Fruit fly (Drosophila melanogaster) whole organism, adult: ENCODE results near the gene Arl6IP1.

ENCODE experiments used
- CG11617 ChIP-seq: fragments of 200-800 bp; sonication (Bioruptor generic); optimal IDR thresholded peaks from 2 replicates; lab custom pipeline; 2017; ENCODE audit warnings: mild to moderate bottlenecking, missing biosample characterization, missing genetic modification reagents, missing genetic modification characterization
- CG12768 ChIP-seq: fragments of 200-800 bp; sonication (Bioruptor generic); optimal IDR thresholded peaks from 2 replicates; lab custom pipeline; 2017; ENCODE audit warnings: missing biosample characterization, missing genetic modification characterization, mild to moderate bottlenecking, moderate library complexity, missing genetic modification reagents
- CG14711 ChIP-seq: fragments of 200-800 bp; sonication (Bioruptor generic); optimal IDR thresholded peaks from 2 replicates; lab custom pipeline; 2018; ENCODE audit warnings: missing biosample characterization, mild to moderate bottlenecking, missing genetic modification characterization, moderate library complexity
- CG1620 ChIP-seq: fragments of 200-800 bp; sonication (Bioruptor generic); optimal IDR thresholded peaks from 2 replicates; lab custom pipeline; 2016; ENCODE audit warnings: missing biosample characterization, missing genetic modification characterization
- CG5204 ChIP-seq: fragments of 200-800 bp; sonication (Bioruptor generic); optimal IDR thresholded peaks from 2 replicates; lab custom pipeline; 2016; ENCODE audit warnings: missing biosample characterization, missing genetic modification characterization
- CG7045 ChIP-seq: fragments of 200-800 bp; sonication (Bioruptor generic); optimal IDR thresholded peaks from 2 replicates; lab custom pipeline; 2017; ENCODE audit warnings: missing biosample characterization, mild to moderate bottlenecking, missing genetic modification characterization
- CG7101 ChIP-seq: fragments of 200-800 bp; sonication (Bioruptor generic); optimal IDR thresholded peaks from 2 replicates; lab custom pipeline; 2018; ENCODE audit warnings: missing biosample characterization, mild to moderate bottlenecking, missing genetic modification characterization, moderate library complexity
- Clk ChIP-seq: fragments of 200-800 bp; sonication (Bioruptor generic); optimal IDR thresholded peaks from 2 replicates; lab custom pipeline; 2017; ENCODE audit warnings: missing biosample characterization, missing genetic modification characterization
- Hr96 ChIP-seq: fragments of 200-800 bp; sonication (Bioruptor generic); optimal IDR thresholded peaks from 2 replicates; lab custom pipeline; 2016; ENCODE audit warnings: missing biosample characterization, missing genetic modification characterization
- Mnt ChIP-seq: fragments of 200-800 bp; sonication (Bioruptor generic); optimal IDR thresholded peaks from 2 replicates; lab custom pipeline; 2016; ENCODE audit warnings: missing biosample characterization, mild to moderate bottlenecking, missing genetic modification characterization
- cnc ChIP-seq, 2 experiments: fragments of >200 bp; optimal IDR thresholded peaks; 2 replicates each; lab custom pipeline; 2017
- toe ChIP-seq: fragments of 200-800 bp; sonication (Bioruptor generic); optimal IDR thresholded peaks from 2 replicates; lab custom pipeline; 2016; ENCODE audit warnings: missing biosample characterization, missing genetic modification characterization

dm6 chr3R:16664144-16664825 lies 20.9 kb downstream of the Arl6IP1 start:
- TF ChIP-seq CG5204 (no peak), CG7045 (GFP tag; lab: Kevin White, UChicago) (no peak), CG12768 (no peak), Hr96 (GFP tag; lab: Kevin White, UChicago) (no peak), CG11617 (GFP tag; lab: Kevin White, UChicago) (no peak), CG7101 (tag; lab: Kevin White, UChicago) (no peak), Mnt (GFP tag; lab: Kevin White, UChicago) (no peak), toe (GFP tag; lab: Kevin White, UChicago) (no peak), cnc (optimal IDR thresholded peaks at IDR 0.05; lab: Kevin White, UChicago) (no peak), CG1620 (no peak), Clk (no peak), CG14711 (tag; lab: Kevin White, UChicago) (no peak)
